Fruit fly (Drosophila melanogaster): ENCODE measurements around the gene eIF3h.

DNA sequence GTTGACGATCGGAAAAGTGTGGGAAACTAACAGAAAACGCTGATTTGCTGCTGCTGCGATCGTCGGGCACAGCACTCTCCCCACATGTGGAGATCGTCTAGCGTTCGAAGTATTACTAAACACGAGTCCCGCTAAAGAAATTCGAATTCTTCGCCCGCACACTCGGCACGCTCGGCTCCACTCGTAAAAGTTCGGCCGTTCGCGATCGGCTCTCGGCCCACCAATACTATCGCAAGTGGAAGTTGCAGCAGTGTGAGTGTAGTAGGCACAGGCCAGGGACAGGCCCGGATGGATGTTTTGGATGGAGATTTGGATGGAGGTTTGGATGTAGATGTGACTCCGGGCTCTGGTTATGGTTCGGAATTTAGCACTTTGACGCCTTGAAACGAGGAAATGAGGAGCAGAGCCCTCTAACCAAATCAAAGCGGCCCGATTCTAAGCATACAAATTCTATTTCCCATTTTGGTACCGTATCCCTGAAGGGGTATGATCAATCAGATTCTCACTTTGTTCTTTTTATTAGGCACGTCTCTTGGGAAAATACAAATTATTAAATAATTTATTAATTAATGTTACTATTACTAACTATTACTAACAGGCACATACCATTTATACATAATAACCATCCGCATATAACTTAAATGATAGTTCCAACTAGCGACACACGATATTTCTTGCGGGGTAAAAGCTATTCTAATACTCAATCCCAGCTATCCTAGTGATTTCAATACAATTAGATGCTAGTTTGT, 25.4 kb downstream of the eIF3h start:
- TF ChIP-seq psq (optimal IDR thresholded peaks at IDR 0.05): no peak
- no peak for TF ChIP-seq usp (GFP tag; optimal IDR thresholded peaks at IDR 0.05)
